Fruit fly (Drosophila melanogaster) whole organism, embryonic: ENCODE data around the gene lgs.

ENCODE experiments used
- Aef1 ChIP-seq: fragments of 200-800 bp; sonication (Bioruptor generic); IDR thresholded peaks from 3 replicates; pipeline ENCODE4 v1.3.6; 2022; ENCODE audit warnings: missing biosample characterization, missing genetic modification characterization
- Awh ChIP-seq: fragments of 200-800 bp; sonication (Bioruptor generic); IDR thresholded peaks from 2 replicates; pipeline ENCODE4, ENCODE4 v1.3.6; 2022; ENCODE audit warnings: missing biosample characterization, missing genetic modification characterization
- B-H2 ChIP-seq: fragments of 200-800 bp; sonication (Bioruptor generic); optimal IDR thresholded peaks from 2 replicates; lab custom pipeline; 2018; ENCODE audit warnings: missing biosample characterization, mild to moderate bottlenecking, missing genetic modification characterization
- CG11247 ChIP-seq: fragments of 200-800 bp; sonication (Bioruptor generic); IDR thresholded peaks from 2 replicates; pipeline ENCODE4 v1.3.6; 2022; ENCODE audit warnings: missing biosample characterization, missing genetic modification characterization
- CG11398 ChIP-seq: fragments of 200-800 bp; sonication (Bioruptor generic); optimal IDR thresholded peaks from 2 replicates; lab custom pipeline; 2016; ENCODE audit warnings: missing biosample characterization, missing genetic modification characterization
- CG12236 ChIP-seq: fragments of 200-800 bp; sonication (Bioruptor generic); optimal IDR thresholded peaks from 2 replicates; lab custom pipeline; 2016; ENCODE audit warnings: missing biosample characterization, missing genetic modification characterization
- CG13123 ChIP-seq: fragments of 200-800 bp; sonication (Bioruptor generic); optimal IDR thresholded peaks from 2 replicates; lab custom pipeline; 2016; ENCODE audit warnings: missing biosample characterization, missing genetic modification characterization
- CG13894 ChIP-seq: fragments of 200-800 bp; sonication (Bioruptor generic); optimal IDR thresholded peaks from 3 replicates; lab custom pipeline; 2018; ENCODE audit warnings: missing biosample characterization, mild to moderate bottlenecking, missing genetic modification characterization, moderate library complexity
- CG1529 ChIP-seq: fragments of 200-800 bp; sonication (Bioruptor generic); optimal IDR thresholded peaks from 3 replicates; lab custom pipeline; 2018; ENCODE audit warnings: missing biosample characterization, missing genetic modification characterization
- CG16815 ChIP-seq: fragments of 200-800 bp; sonication (Bioruptor generic); optimal IDR thresholded peaks from 3 replicates; lab custom pipeline; 2017; ENCODE audit warnings: missing biosample characterization, mild to moderate bottlenecking, missing genetic modification characterization
- CG18619 ChIP-seq: fragments of 200-800 bp; sonication (Bioruptor generic); optimal IDR thresholded peaks from 3 replicates; lab custom pipeline; 2017; ENCODE audit warnings: missing biosample characterization, mild to moderate bottlenecking, missing genetic modification characterization
- CG18764 ChIP-seq: fragments of 200-800 bp; sonication (Bioruptor generic); optimal IDR thresholded peaks from 3 replicates; lab custom pipeline; 2016; ENCODE audit warnings: missing biosample characterization, missing genetic modification characterization
- CG2678 ChIP-seq: fragments of 200-800 bp; sonication (Bioruptor generic); optimal IDR thresholded peaks from 3 replicates; lab custom pipeline; 2019; ENCODE audit warnings: missing biosample characterization, mild to moderate bottlenecking, missing genetic modification characterization, moderate library complexity
- CG3281 ChIP-seq: fragments of 200-800 bp; sonication (Bioruptor generic); optimal IDR thresholded peaks from 3 replicates; lab custom pipeline; 2017; ENCODE audit warnings: missing biosample characterization, mild to moderate bottlenecking, missing genetic modification characterization
- CG43689 ChIP-seq: fragments of 200-800 bp; sonication (Bioruptor generic); IDR thresholded peaks from 2 replicates; pipeline ENCODE4 v1.3.6; 2022; ENCODE audit warnings: missing biosample characterization, missing genetic modification characterization
- CG5180 ChIP-seq: fragments of 200-800 bp; sonication (Bioruptor generic); optimal IDR thresholded peaks from 3 replicates; lab custom pipeline; 2017; ENCODE audit warnings: missing biosample characterization, missing genetic modification characterization, mild to moderate bottlenecking, moderate library complexity, missing genetic modification reagents
- CG6689 ChIP-seq: fragments of 200-800 bp; sonication (Bioruptor generic); IDR thresholded peaks from 2 replicates; pipeline ENCODE4 v1.3.6; 2022; ENCODE audit warnings: missing biosample characterization, missing genetic modification characterization
- CG6813 ChIP-seq: fragments of 200-800 bp; sonication (Bioruptor generic); optimal IDR thresholded peaks from 2 replicates; lab custom pipeline; 2017; ENCODE audit warnings: missing biosample characterization, missing genetic modification characterization, mild to moderate bottlenecking, moderate library complexity, missing genetic modification reagents
- CG7786 ChIP-seq: fragments of 200-800 bp; sonication (Bioruptor generic); optimal IDR thresholded peaks from 2 replicates; lab custom pipeline; 2016; ENCODE audit warnings: missing biosample characterization, missing genetic modification characterization
- CG8359 ChIP-seq: fragments of 200-800 bp; sonication (Bioruptor generic); optimal IDR thresholded peaks from 2 replicates; lab custom pipeline; 2017; ENCODE audit warnings: missing biosample characterization, mild to moderate bottlenecking, missing genetic modification characterization, borderline replicate concordance
- CG8478 ChIP-seq: fragments of >200 bp; optimal IDR thresholded peaks from 2 replicates; lab custom pipeline; 2018
- CG8765 ChIP-seq: fragments of 200-800 bp; sonication (Bioruptor generic); IDR thresholded peaks from 2 replicates; pipeline ENCODE4 v1.3.6; 2022; ENCODE audit warnings: missing biosample characterization, missing genetic modification characterization
- CG8924 ChIP-seq: fragments of 200-800 bp; optimal IDR thresholded peaks from 3 replicates; lab custom pipeline; 2019; ENCODE audit warnings: missing biosample characterization, mild to moderate bottlenecking, missing genetic modification characterization, moderate library complexity
- CG9609 ChIP-seq: fragments of 200-800 bp; sonication (Bioruptor generic); optimal IDR thresholded peaks from 3 replicates; lab custom pipeline; 2016; ENCODE audit warnings: missing biosample characterization, missing genetic modification characterization
- CHES-1-like ChIP-seq: fragments of 200-800 bp; sonication (Bioruptor generic); optimal IDR thresholded peaks from 2 replicates; lab custom pipeline; 2016; ENCODE audit warnings: missing biosample characterization, missing genetic modification characterization
- Doc2 ChIP-seq: fragments of 200-800 bp; sonication (Bioruptor generic); IDR thresholded peaks from 2 replicates; pipeline ENCODE4 v1.3.6; 2022; ENCODE audit warnings: missing biosample characterization, missing genetic modification characterization
- Dp ChIP-seq: fragments of 200-800 bp; sonication (Bioruptor generic); optimal IDR thresholded peaks from 2 replicates; lab custom pipeline; 2018; ENCODE audit warnings: missing biosample characterization, mild to moderate bottlenecking, missing genetic modification characterization, moderate library complexity
- ERR ChIP-seq: fragments of 200-800 bp; sonication (Bioruptor generic); optimal IDR thresholded peaks from 2 replicates; lab custom pipeline; 2016; ENCODE audit warnings: missing biosample characterization, missing genetic modification characterization
- Ets97D ChIP-seq: fragments of 200-800 bp; sonication (Bioruptor generic); optimal IDR thresholded peaks from 3 replicates; lab custom pipeline; 2016; ENCODE audit warnings: missing biosample characterization, missing genetic modification characterization
- Fer1 ChIP-seq: fragments of 200-800 bp; sonication (Bioruptor generic); optimal IDR thresholded peaks from 2 replicates; lab custom pipeline; 2017; ENCODE audit warnings: missing biosample characterization, mild to moderate bottlenecking, missing genetic modification characterization
- HHEX ChIP-seq: fragments of 200-800 bp; sonication (Bioruptor generic); optimal IDR thresholded peaks from 3 replicates; lab custom pipeline; 2017; ENCODE audit warnings: missing biosample characterization, mild to moderate bottlenecking, missing genetic modification characterization, missing genetic modification reagents
- HmgZ ChIP-seq: fragments of 200-800 bp; sonication (Bioruptor generic); optimal IDR thresholded peaks from 2 replicates; lab custom pipeline; 2018; ENCODE audit warnings: missing biosample characterization, mild to moderate bottlenecking, missing genetic modification characterization
- Optix ChIP-seq: fragments of 200-800 bp; sonication (Bioruptor generic); IDR thresholded peaks from 3 replicates; pipeline ENCODE4 v1.3.6; 2022; ENCODE audit warnings: missing biosample characterization, missing genetic modification characterization
- Ssrp ChIP-seq: fragments of 200-800 bp; sonication (Bioruptor generic); optimal IDR thresholded peaks from 2 replicates; lab custom pipeline; 2018; ENCODE audit warnings: missing biosample characterization, mild to moderate bottlenecking, missing genetic modification characterization, moderate library complexity
- Vsx1 ChIP-seq: fragments of 200-800 bp; sonication (Bioruptor generic); optimal IDR thresholded peaks from 2 replicates; lab custom pipeline; 2017; ENCODE audit warnings: missing biosample characterization, mild to moderate bottlenecking, missing genetic modification characterization, missing genetic modification reagents
- YL-1 ChIP-seq: fragments of 200-800 bp; sonication (Bioruptor generic); optimal IDR thresholded peaks from 3 replicates; lab custom pipeline; 2017; ENCODE audit warnings: missing biosample characterization, mild to moderate bottlenecking, missing genetic modification characterization
- caup ChIP-seq: fragments of 200-800 bp; sonication (Bioruptor generic); optimal IDR thresholded peaks from 3 replicates; lab custom pipeline; 2017; ENCODE audit warnings: missing biosample characterization, mild to moderate bottlenecking, missing genetic modification characterization, moderate library complexity; ENCODE audit not compliant: severe bottlenecking
- cg ChIP-seq: fragments of 200-800 bp; sonication (Bioruptor generic); optimal IDR thresholded peaks from 3 replicates; lab custom pipeline; 2019; ENCODE audit warnings: missing biosample characterization, mild to moderate bottlenecking, missing genetic modification characterization, moderate library complexity
- ci ChIP-seq: fragments of 200-800 bp; sonication (Bioruptor generic); IDR thresholded peaks from 3 replicates; pipeline ENCODE4 v1.3.6; 2022; ENCODE audit warnings: missing biosample characterization, missing genetic modification characterization
- dan ChIP-seq: fragments of 200-800 bp; sonication (Bioruptor generic); IDR thresholded peaks from 2 replicates; pipeline ENCODE4 v1.3.6; 2022; ENCODE audit warnings: missing biosample characterization, missing genetic modification characterization
- fd3F ChIP-seq: fragments of 200-800 bp; sonication (Bioruptor generic); optimal IDR thresholded peaks from 2 replicates; lab custom pipeline; 2018; ENCODE audit warnings: missing biosample characterization, mild to moderate bottlenecking, missing genetic modification characterization, moderate library complexity
- h ChIP-seq: fragments of >200 bp; optimal IDR thresholded peaks from 2 replicates; lab custom pipeline; 2017
- lab ChIP-seq: fragments of 200-800 bp; sonication (Bioruptor generic); optimal IDR thresholded peaks from 3 replicates; lab custom pipeline; 2017; ENCODE audit warnings: missing biosample characterization, missing genetic modification characterization, mild to moderate bottlenecking, moderate library complexity, missing genetic modification reagents
- lilli ChIP-seq: fragments of 200-800 bp; sonication (Bioruptor generic); optimal IDR thresholded peaks from 3 replicates; lab custom pipeline; 2016; ENCODE audit warnings: missing biosample characterization, missing genetic modification characterization
- lmd ChIP-seq: fragments of 200-800 bp; sonication (Bioruptor generic); IDR thresholded peaks from 2 replicates; pipeline ENCODE4 v1.3.6; 2022; ENCODE audit warnings: missing biosample characterization, missing genetic modification characterization
- maf-S ChIP-seq: fragments of 200-800 bp; sonication (Bioruptor generic); optimal IDR thresholded peaks from 2 replicates; lab custom pipeline; 2016; ENCODE audit warnings: missing biosample characterization, missing genetic modification characterization
- mam ChIP-seq: fragments of 200-800 bp; sonication (Bioruptor generic); optimal IDR thresholded peaks from 3 replicates; lab custom pipeline; 2016; ENCODE audit warnings: missing biosample characterization, missing genetic modification characterization
- phol ChIP-seq: fragments of 200-800 bp; sonication (Bioruptor generic); optimal IDR thresholded peaks from 3 replicates; lab custom pipeline; 2018; ENCODE audit warnings: missing biosample characterization, mild to moderate bottlenecking, missing genetic modification characterization, moderate library complexity
- sc ChIP-seq, 3 experiments: fragments of >200 bp in 2 of 3; fragments of 200-800 bp in 1 of 3; sonication (Bioruptor generic) in 1 of 3; optimal IDR thresholded peaks; 2 replicates in 2 of 3; 3 replicates in 1 of 3; lab custom pipeline; 2017; ENCODE audit warnings: mild to moderate bottlenecking in 1 of 3, missing biosample characterization in 1 of 3, missing genetic modification characterization in 1 of 3, missing genetic modification reagents in 1 of 3
- sr ChIP-seq: fragments of 200-800 bp; sonication (Bioruptor generic); IDR thresholded peaks from 3 replicates; pipeline ENCODE4 v1.3.6; 2022; ENCODE audit warnings: missing biosample characterization, missing genetic modification characterization
- vnd ChIP-seq: fragments of 200-800 bp; sonication (Bioruptor generic); IDR thresholded peaks from 3 replicates; pipeline ENCODE4 v1.3.6; 2022; ENCODE audit warnings: missing biosample characterization, missing genetic modification characterization; ENCODE audit not compliant: partially characterized antibody
- zfh1 ChIP-seq: fragments of 200-800 bp; sonication (Bioruptor generic); IDR thresholded peaks from 3 replicates; pipeline ENCODE4 v1.3.6; 2022; ENCODE audit warnings: missing biosample characterization, missing genetic modification characterization

Gene lgs

dm6 chr4:404325-404724, 39.4 kb downstream of the lgs start (continued):
- no peak for TF ChIP-seq lmd (GFP tag; lab: Robert Waterston, UW)
- TF ChIP-seq CG18619 (GFP tag; lab: Kevin White, UChicago) = no peak
- TF ChIP-seq mam (GFP tag; lab: Kevin White, UChicago) = no peak
- peak; percentile 69 for TF ChIP-seq CG3281
- TF ChIP-seq ERR (GFP tag; lab: Kevin White, UChicago) = no peak
- peak; percentile 58 for TF ChIP-seq CG8359 (GFP tag; lab: Kevin White, UChicago)
- TF ChIP-seq vnd (GFP tag; lab: Robert Waterston, UW) = no peak
- TF ChIP-seq CG43689 (GFP tag; lab: Robert Waterston, UW) = no peak
- no peak for TF ChIP-seq Optix (GFP tag; lab: Robert Waterston, UW)
- TF ChIP-seq lilli (GFP tag; lab: Kevin White, UChicago) = no peak
- no peak for TF ChIP-seq HmgZ (tag; lab: Kevin White, UChicago)
- TF ChIP-seq CG18764 (GFP tag; lab: Kevin White, UChicago) = no peak
- no peak for TF ChIP-seq CG16815 (GFP tag; lab: Kevin White, UChicago)
- peak; percentile 64 for TF ChIP-seq CG6813 (GFP tag; lab: Kevin White, UChicago)
- TF ChIP-seq sr (GFP tag; lab: Robert Waterston, UW) = no peak
- TF ChIP-seq Fer1 = peak; percentile 70
- no peak for TF ChIP-seq Doc2 (GFP tag; lab: Robert Waterston, UW)
- TF ChIP-seq CG1529 (GFP tag; lab: Kevin White, UChicago) = peak; percentile 60
- peak; percentile 51 for TF ChIP-seq Vsx1 (GFP tag; lab: Kevin White, UChicago)
- no peak for TF ChIP-seq Ssrp (tag; lab: Kevin White, UChicago)
- peak; percentile 67 for TF ChIP-seq caup (GFP tag; lab: Kevin White, UChicago)
- no peak for TF ChIP-seq CG13894 (tag; lab: Kevin White, UChicago)
- no peak for TF ChIP-seq CG6689 (GFP tag; lab: Robert Waterston, UW)
- TF ChIP-seq B-H2 (GFP tag; lab: Kevin White, UChicago) = no peak
- no peak for TF ChIP-seq CG7786 (GFP tag; lab: Kevin White, UChicago)
- peak; percentile 57 for TF ChIP-seq CG5180 (GFP tag; lab: Kevin White, UChicago)
- no peak for TF ChIP-seq dan (GFP tag; lab: Robert Waterston, UW)
- TF ChIP-seq maf-S (GFP tag; lab: Kevin White, UChicago) = no peak
- no peak for TF ChIP-seq phol
- TF ChIP-seq CG11247 = no peak
- TF ChIP-seq ci = peak; percentile 83
- TF ChIP-seq CG9609 (GFP tag; lab: Kevin White, UChicago) = no peak
- peak; percentile 51 for TF ChIP-seq lab
- TF ChIP-seq CG11398 (GFP tag; lab: Kevin White, UChicago) = no peak
- no peak for TF ChIP-seq cg (GFP tag; lab: Kevin White, UChicago)
- TF ChIP-seq Ets97D = no peak
- TF ChIP-seq zfh1 (GFP tag; lab: Robert Waterston, UW) = no peak
- TF ChIP-seq fd3F (GFP tag; lab: Kevin White, UChicago) = no peak
- no peak for TF ChIP-seq CG12236
- no peak for TF ChIP-seq Awh (GFP tag; lab: Robert Waterston, UW)
- TF ChIP-seq CG13123 = no peak
- peak; percentile 64 for TF ChIP-seq HHEX (GFP tag; lab: Kevin White, UChicago)
- no peak for TF ChIP-seq Dp (GFP tag; lab: Kevin White, UChicago)
- TF ChIP-seq CHES-1-like (GFP tag; lab: Kevin White, UChicago) = no peak
- TF ChIP-seq sc (optimal IDR thresholded peaks at IDR 0.05; lab: Kevin White, UChicago) = no peak
- peak; percentile 19 for TF ChIP-seq sc (GFP tag; optimal IDR thresholded peaks at IDR 0.05; lab: Kevin White, UChicago)
- no peak for TF ChIP-seq CG2678 (tag; lab: Kevin White, UChicago)
- TF ChIP-seq Aef1 (GFP tag; lab: Robert Waterston, UW) = no peak
- no peak for TF ChIP-seq CG8478 (lab: Kevin White, UChicago)
- TF ChIP-seq CG8924 = peak; percentile 29
- no peak for TF ChIP-seq YL-1 (GFP tag; lab: Kevin White, UChicago)
- TF ChIP-seq CG8765 (GFP tag; lab: Robert Waterston, UW) = no peak
- TF ChIP-seq h (lab: Kevin White, UChicago) = no peak
